Fruit fly (Drosophila melanogaster) whole organism, embryonic: ENCODE measurements around the gene CycA.

ENCODE experiments used
- Blimp-1 ChIP-seq: fragments of 200-800 bp; sonication (Bioruptor generic); optimal IDR thresholded peaks from 3 replicates; lab custom pipeline; 2018; ENCODE audit warnings: missing biosample characterization, missing genetic modification characterization, mild to moderate bottlenecking, moderate library complexity, missing genetic modification reagents
- E2f2 ChIP-seq: fragments of 200-800 bp; sonication (Bioruptor generic); IDR thresholded peaks from 2 replicates; pipeline ENCODE4 v1.3.6; 2022; ENCODE audit warnings: missing biosample characterization, missing genetic modification characterization
- Lim3 ChIP-seq: fragments of 200-800 bp; sonication (Bioruptor generic); IDR thresholded peaks from 2 replicates; pipeline ENCODE4 v1.3.6; 2022; ENCODE audit warnings: missing biosample characterization, missing genetic modification characterization
- fru ChIP-seq: fragments of >200 bp; optimal IDR thresholded peaks from 2 replicates; lab custom pipeline; 2017
- lola ChIP-seq, 3 experiments: fragments of >200 bp in 2 of 3; fragments of 200-800 bp in 1 of 3; sonication (Bioruptor generic) in 1 of 3; optimal IDR thresholded peaks; 2 replicates each; lab custom pipeline; 2017 to 2019; ENCODE audit warnings: missing biosample characterization in 3 of 3, missing genetic modification characterization in 3 of 3, mild to moderate bottlenecking in 1 of 3, moderate library complexity in 1 of 3
- repo ChIP-seq: fragments of 200-800 bp; sonication (Bioruptor generic); optimal IDR thresholded peaks from 2 replicates; lab custom pipeline; 2016; ENCODE audit warnings: missing biosample characterization, missing genetic modification characterization

- no peak for TF ChIP-seq Lim3 (GFP tag; lab: Robert Waterston, UW)
- no peak for TF ChIP-seq Blimp-1 (GFP tag; lab: Kevin White, UChicago)
- TF ChIP-seq lola (GFP tag; optimal IDR thresholded peaks at IDR 0.05; lab: Kevin White, UChicago) = no peak
- no peak for TF ChIP-seq repo
- TF ChIP-seq E2f2 (GFP tag; lab: Robert Waterston, UW) = no peak
- no peak for TF ChIP-seq fru (lab: Kevin White, UChicago)
Observed at dm6 chr3L:11776731-11777130, 56.6 kb downstream of the CycA start, which contains the start of gene CG14131.
